Worm (Caenorhabditis elegans) whole organism, L1 larva: ENCODE results near the gene ptr-8.

Experiments used
- lin-15B ChIP-seq: fragments of 150-350 bp; sonication (generic microtip); optimal IDR thresholded peaks from 3 replicates; lab custom pipeline; 2014; ENCODE audit warnings: missing biosample characterization, missing genetic modification characterization
- lin-39 ChIP-seq: fragments of 150-350 bp; optimal IDR thresholded peaks from 2 replicates; lab custom pipeline; 2014; ENCODE audit warnings: missing biosample characterization, missing genetic modification reagents, missing genetic modification characterization
- lsy-2 ChIP-seq, 2 experiments: fragments of 150-350 bp; optimal IDR thresholded peaks; 2 replicates each; lab custom pipeline; 2014; ENCODE audit warnings: missing biosample characterization in 2 of 2, missing genetic modification characterization in 2 of 2
- mdl-1 ChIP-seq, 2 experiments: fragments of 150-350 bp; optimal IDR thresholded peaks; 2 replicates each; lab custom pipeline; 2014 to 2017; ENCODE audit warnings: missing biosample characterization in 2 of 2, missing genetic modification characterization in 2 of 2, inconsistent platforms in 1 of 2
- mef-2 ChIP-seq: fragments of 150-350 bp; optimal IDR thresholded peaks from 2 replicates; lab custom pipeline; 2014; ENCODE audit warnings: missing biosample characterization, missing genetic modification characterization
- nhr-12 ChIP-seq: sonication (generic microtip); optimal IDR thresholded peaks from 2 replicates; lab custom pipeline; 2017; ENCODE audit warnings: missing biosample characterization, missing genetic modification characterization
- nhr-28 ChIP-seq: fragments of 150-350 bp; optimal IDR thresholded peaks from 2 replicates; lab custom pipeline; 2014; ENCODE audit warnings: missing biosample characterization, missing genetic modification characterization
- pqm-1 ChIP-seq: sonication (generic microtip); optimal IDR thresholded peaks from 3 replicates; lab custom pipeline; 2017; ENCODE audit warnings: missing biosample characterization, missing genetic modification characterization
- rnt-1 ChIP-seq: sonication (generic microtip); optimal IDR thresholded peaks from 2 replicates; lab custom pipeline; 2016; ENCODE audit warnings: mild to moderate bottlenecking, missing genetic modification characterization, moderate library complexity, missing compliant biosample characterization
- skn-1 ChIP-seq: fragments of 150-350 bp; optimal IDR thresholded peaks from 2 replicates; lab custom pipeline; 2014; ENCODE audit warnings: missing biosample characterization, missing genetic modification characterization
- unc-86 ChIP-seq: sonication (generic microtip); optimal IDR thresholded peaks from 2 replicates; lab custom pipeline; 2016; ENCODE audit warnings: missing genetic modification characterization, missing compliant biosample characterization
- ztf-11 ChIP-seq, 2 experiments: sonication (generic microtip); optimal IDR thresholded peaks; 2 replicates each; lab custom pipeline; 2016 to 2017; ENCODE audit warnings: missing genetic modification characterization in 2 of 2, missing biosample characterization in 1 of 2, missing compliant biosample characterization in 1 of 2

DNA sequence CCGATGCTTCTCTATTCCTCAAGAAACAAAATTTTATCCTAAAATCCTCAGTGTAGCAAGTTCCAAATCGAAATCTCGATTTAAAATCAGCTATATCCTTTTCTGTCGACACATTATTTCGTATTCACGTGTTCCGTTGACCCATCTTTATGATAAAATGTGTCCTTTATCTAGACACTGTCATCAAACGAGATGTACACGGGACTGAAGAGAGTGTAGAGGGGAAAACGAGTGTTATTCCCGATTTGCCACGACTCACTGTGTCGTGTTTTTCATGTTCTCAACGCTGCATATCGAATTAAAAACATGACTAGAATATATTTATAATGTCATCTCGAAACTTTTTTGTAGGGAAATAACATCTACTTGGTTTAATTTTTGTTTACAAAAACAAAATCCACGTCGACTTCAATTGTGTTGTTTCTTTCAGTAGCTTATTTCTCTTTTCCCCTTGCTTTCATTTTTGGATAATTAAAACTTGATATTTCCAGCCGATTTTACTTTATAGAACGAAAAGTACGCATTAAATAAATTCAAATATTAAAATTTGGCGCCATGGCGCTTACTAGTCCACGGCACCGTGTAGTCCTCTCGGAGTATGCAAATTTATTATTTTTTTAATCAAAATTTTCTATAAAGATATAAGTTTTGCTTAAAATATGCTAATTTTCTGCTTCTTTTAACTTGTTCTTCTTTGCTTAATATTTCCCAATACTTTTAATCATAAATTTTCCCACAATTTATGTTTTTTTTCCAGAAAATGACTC, 36.9 kb downstream of the ptr-8 start, which contains the start of gene metr-1:
- TF ChIP-seq lsy-2 (tag; optimal IDR thresholded peaks at IDR 0.05; lab: Kevin White, UChicago) (peak in 1 of 2 experiments; percentile 24), mef-2 (tag; lab: Kevin White, UChicago) (no peak), lin-39 (tag; lab: Kevin White, UChicago) (no peak), lin-15B (tag; lab: Kevin White, UChicago) (no peak), pqm-1 (tag; lab: Kevin White, UChicago) (no peak), nhr-12 (tag; lab: Kevin White, UChicago) (no peak), rnt-1 (tag; lab: Kevin White, UChicago) (peak; percentile 37), skn-1 (tag; lab: Kevin White, UChicago) (no peak), unc-86 (no peak), nhr-28 (tag; lab: Kevin White, UChicago) (no peak), mdl-1 (tag; optimal IDR thresholded peaks at IDR 0.05; lab: Kevin White, UChicago) (no peak), ztf-11 (tag; optimal IDR thresholded peaks at IDR 0.05; lab: Kevin White, UChicago) (peak in 1 of 2 experiments; percentile 61)
